Worm (Caenorhabditis elegans) whole organism, L4/young adult: ENCODE measurements around the gene mex-6.

ENCODE experiments used
- W03F9.2 ChIP-seq: fragments of 150-350 bp; optimal IDR thresholded peaks from 2 replicates; lab custom pipeline; 2014; ENCODE audit warnings: missing biosample characterization, missing genetic modification characterization
- dao-5 ChIP-seq: sonication (generic microtip); optimal IDR thresholded peaks from 2 replicates; lab custom pipeline; 2016; ENCODE audit warnings: missing genotype, missing genetic modification characterization, moderate library complexity, missing compliant biosample characterization
- him-1 ChIP-seq: sonication (generic microtip); optimal IDR thresholded peaks from 2 replicates; lab custom pipeline; 2016; ENCODE audit warnings: missing genotype, missing genetic modification reagents, missing genetic modification characterization, missing compliant biosample characterization

- no peak for TF ChIP-seq W03F9.2
- TF ChIP-seq dao-5 (tag; lab: Kevin White, UChicago): no peak
- TF ChIP-seq him-1: no peak
Observed at ce11 chrII:9551536-9551935, 27.6 kb downstream of the mex-6 start, which contains the start of gene F35H8.12.
